Worm (Caenorhabditis elegans): ENCODE data around the gene M163.11.

The M163.11 gene

DNA sequence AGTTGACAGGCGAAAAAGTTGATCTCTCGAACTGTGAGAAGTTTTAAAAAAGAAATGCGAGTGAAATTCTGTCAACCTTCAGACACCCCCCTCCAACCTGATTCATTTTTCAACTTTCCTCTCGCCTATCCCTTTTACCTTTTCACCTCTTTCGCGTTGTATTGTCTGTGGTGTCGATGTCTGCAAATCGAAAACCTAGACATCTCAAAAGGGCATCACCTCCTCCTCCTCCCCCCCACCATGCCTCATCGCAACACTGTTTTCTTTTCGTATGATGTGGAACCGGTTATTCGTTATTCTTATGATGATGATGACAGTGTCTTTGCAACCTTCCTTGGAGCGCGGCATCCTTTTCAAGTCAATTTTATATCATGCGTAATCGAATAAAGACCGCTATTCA lies 28.8 kb downstream of the M163.11 start:
- TF ChIP-seq nhr-28 (tag; optimal IDR thresholded peaks at IDR 0.05) (peak; percentile 48), set-16 (GFP tag; IDR thresholded peaks at IDR 0.05) (0 out of 2 replicates have a peak, but pooled peaks have one; percentile 11), lin-15B (tag; optimal IDR thresholded peaks at IDR 0.05) (no peak), hlh-11 (tag; optimal IDR thresholded peaks at IDR 0.05) (peak; percentile 46), attf-4 (tag; optimal IDR thresholded peaks at IDR 0.05) (no peak), zip-11 (GFP tag; IDR thresholded peaks at IDR 0.05) (no peak), daf-19 (GFP tag; conservative IDR thresholded peaks at IDR 0.05) (no peak), mxl-3 (GFP tag; optimal IDR thresholded peaks at IDR 0.05) (peak; percentile 73), Y5F2A.4 (GFP tag; optimal IDR thresholded peaks at IDR 0.05) (no peak), ZK546.5 (tag; optimal IDR thresholded peaks at IDR 0.05) (no peak), Y75B8A.6 (GFP tag; IDR thresholded peaks at IDR 0.05) (no peak), ceh-28 (tag; optimal IDR thresholded peaks at IDR 0.05) (no peak), skn-1 (tag; optimal IDR thresholded peaks at IDR 0.05) (no peak), spr-1 (tag; optimal IDR thresholded peaks at IDR 0.05) (no peak), dmd-6 (GFP tag; IDR thresholded peaks at IDR 0.05) (peak; percentile 59), daf-8 (GFP tag; IDR thresholded peaks at IDR 0.05) (no peak), duxl-1 (tag; optimal IDR thresholded peaks at IDR 0.05; ENCODE audit: poor library complexity) (no peak), tra-1 (GFP tag; IDR thresholded peaks at IDR 0.05) (0 out of 2 replicates have a peak, but pooled peaks have one; percentile 40), ceh-20 (GFP tag; IDR thresholded peaks at IDR 0.05) (0 out of 2 replicates have a peak, but pooled peaks have one; percentile 28), ceh-44 (GFP tag; IDR thresholded peaks at IDR 0.05) (no peak), daf-16 (GFP tag; optimal IDR thresholded peaks at IDR 0.05) (no peak), daf-16 (tag; optimal IDR thresholded peaks at IDR 0.05) (no peak), snpc-1.2 (GFP tag; IDR thresholded peaks at IDR 0.05) (no peak), nhr-25 (tag; optimal IDR thresholded peaks at IDR 0.05; ENCODE audit: borderline replicate concordance, insufficient read depth) (no peak), ceh-82 (tag; optimal IDR thresholded peaks at IDR 0.05) (no peak), lin-13 (GFP tag; optimal IDR thresholded peaks at IDR 0.05) (no peak), aha-1 (tag) (peak; percentile 90), hlh-30 (tag; optimal IDR thresholded peaks at IDR 0.05; ENCODE audit: insufficient read depth) (peak; percentile 37), dve-1 (tag; optimal IDR thresholded peaks at IDR 0.05; ENCODE audit: insufficient read depth) (no peak), lin-29 (GFP tag; IDR thresholded peaks at IDR 0.05) (no peak), unc-62 (GFP tag; optimal IDR thresholded peaks at IDR 0.05 in 1 of 2) (peak in 1 of 2 experiments; percentile 8), unc-62 (tag; optimal IDR thresholded peaks at IDR 0.05) (no peak), nhr-11 (tag; optimal IDR thresholded peaks at IDR 0.05) (no peak), unc-130 (GFP tag; optimal IDR thresholded peaks at IDR 0.05) (no peak), nhr-48 (tag; optimal IDR thresholded peaks at IDR 0.05) (peak; percentile 38), mdl-1 (tag; optimal IDR thresholded peaks at IDR 0.05) (peak in 1 of 2 experiments; percentile 43), gei-8 (GFP tag; optimal IDR thresholded peaks at IDR 0.05) (no peak), snpc-4 (tag; optimal IDR thresholded peaks at IDR 0.05) (no peak), nhr-102 (tag; optimal IDR thresholded peaks at IDR 0.05) (no peak)

DNA sequence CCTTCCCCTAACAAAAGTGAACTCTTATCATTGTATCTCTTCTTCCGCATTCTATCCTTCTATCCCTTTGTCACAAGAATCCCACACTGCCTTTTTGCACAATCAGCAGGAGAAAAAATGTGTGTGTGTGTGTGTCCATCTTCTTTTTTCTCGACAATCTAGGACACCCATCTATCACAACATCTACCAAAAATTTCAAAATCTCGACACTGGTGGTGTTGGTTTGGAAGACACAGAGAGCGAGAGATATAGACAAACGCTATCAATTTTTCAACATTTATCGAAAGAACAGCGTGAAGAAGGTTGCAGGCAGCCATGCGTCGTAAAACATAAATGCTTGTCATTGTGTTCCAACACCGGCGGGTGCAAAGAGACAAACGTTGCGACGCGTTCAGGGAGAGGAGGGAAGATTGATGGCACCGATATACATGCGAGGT lies 29.7 kb downstream of the M163.11 start:
- TF ChIP-seq mxl-3 (GFP tag; optimal IDR thresholded peaks at IDR 0.05) (peak; percentile 70), mdl-1 (tag; optimal IDR thresholded peaks at IDR 0.05) (peak in 1 of 2 experiments; percentile 61), dmd-6 (GFP tag; IDR thresholded peaks at IDR 0.05) (peak; percentile 74), dve-1 (tag; optimal IDR thresholded peaks at IDR 0.05; ENCODE audit: insufficient read depth) (peak; percentile 45), hif-1 (tag; optimal IDR thresholded peaks at IDR 0.05) (peak in 1 of 2 experiments; percentile 7), nhr-237 (tag; optimal IDR thresholded peaks at IDR 0.05) (no peak), unc-62 (GFP tag; optimal IDR thresholded peaks at IDR 0.05 in 1 of 2) (peak in 1 of 2 experiments; percentile 100), unc-62 (tag; optimal IDR thresholded peaks at IDR 0.05) (no peak), Y48G9A.11 (GFP tag; IDR thresholded peaks at IDR 0.05) (no peak), daf-16 (GFP tag; optimal IDR thresholded peaks at IDR 0.05) (peak in 1 of 2 experiments; percentile 30), daf-16 (tag; optimal IDR thresholded peaks at IDR 0.05) (no peak), hlh-11 (tag; optimal IDR thresholded peaks at IDR 0.05) (peak; percentile 86), nhr-77 (tag; optimal IDR thresholded peaks at IDR 0.05) (peak; percentile 17), mep-1 (tag; optimal IDR thresholded peaks at IDR 0.05) (peak; percentile 2), nhr-11 (tag; optimal IDR thresholded peaks at IDR 0.05) (peak; percentile 83), ceh-82 (tag; optimal IDR thresholded peaks at IDR 0.05) (no peak), dpl-1 (GFP tag; optimal IDR thresholded peaks at IDR 0.05) (peak; percentile 20), ceh-62 (tag; optimal IDR thresholded peaks at IDR 0.05) (no peak), nhr-28 (tag; optimal IDR thresholded peaks at IDR 0.05) (peak; percentile 89), nhr-48 (tag; optimal IDR thresholded peaks at IDR 0.05) (peak; percentile 39), tra-1 (GFP tag; IDR thresholded peaks at IDR 0.05) (peak; percentile 70), hlh-30 (tag; optimal IDR thresholded peaks at IDR 0.05; ENCODE audit: insufficient read depth) (peak; percentile 69), nhr-10 (tag; optimal IDR thresholded peaks at IDR 0.05) (no peak), lsy-2 (tag; optimal IDR thresholded peaks at IDR 0.05) (peak in 1 of 2 experiments; percentile 43), F44E2.7 (GFP tag; IDR thresholded peaks at IDR 0.05) (no peak)

Data from whole organism, L4 larva.